Worm (Caenorhabditis elegans) whole organism, dauer: ENCODE data around the gene W02D7.6.

Experiments used
- unc-62 ChIP-seq: sonication (generic microtip); optimal IDR thresholded peaks from 2 replicates; lab custom pipeline; 2017; ENCODE audit warnings: missing biosample characterization, missing genetic modification reagents, missing genetic modification characterization

Gene W02D7.6

ce11 chrV:8304461-8305195 lies 3.3 kb upstream of the W02D7.6 start, which contains the start of gene W02D7.11:
Gene W02D7.11 (minus strand): TSS chrV:8304511.
- no peak for TF ChIP-seq unc-62 (GFP tag; lab: Kevin White, UChicago)

- no peak for TF ChIP-seq unc-62 (GFP tag; lab: Kevin White, UChicago)
Observed at ce11 chrV:8302522-8302921, 1.2 kb upstream of the W02D7.6 start, which contains the start of gene sel-9. Gene sel-9 (minus strand): TSS chrV:8302580.

DNA sequence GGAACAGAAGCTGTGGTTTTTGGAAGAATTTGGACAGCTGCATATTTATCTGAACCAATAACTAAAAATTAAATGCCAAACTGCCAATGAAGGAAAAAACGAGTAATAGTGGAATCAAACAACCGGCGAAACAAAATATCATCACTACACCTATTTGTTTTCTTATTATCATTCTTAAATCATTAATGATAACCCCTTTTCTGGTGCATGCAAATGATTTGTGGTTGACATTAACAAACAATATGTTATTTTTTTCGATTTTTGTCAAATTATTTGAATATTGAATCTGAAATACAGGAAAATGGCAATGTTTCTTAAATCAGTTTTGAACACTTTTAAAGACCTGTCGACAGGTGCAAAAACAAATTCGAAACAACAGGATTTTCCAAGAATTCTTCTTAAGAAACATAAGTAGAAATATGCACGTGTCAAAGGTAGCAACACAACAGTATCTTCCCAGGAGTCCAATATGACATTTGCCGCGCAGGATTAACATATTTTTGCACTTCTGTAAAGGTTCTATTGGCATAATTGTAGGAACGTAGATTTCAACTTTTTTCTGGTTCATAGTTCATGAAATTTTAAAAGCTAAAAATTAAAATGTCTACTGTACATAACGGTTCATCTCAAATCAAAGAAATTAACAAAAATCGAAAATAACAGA lies 2.0 kb downstream of the W02D7.6 start, which contains the start of gene W02D7.5:
W02D7.5 (minus strand) TSS at position 51 of the 664 bp plus-strand sequence.
- TF ChIP-seq unc-62 (GFP tag; lab: Kevin White, UChicago): no peak

DNA sequence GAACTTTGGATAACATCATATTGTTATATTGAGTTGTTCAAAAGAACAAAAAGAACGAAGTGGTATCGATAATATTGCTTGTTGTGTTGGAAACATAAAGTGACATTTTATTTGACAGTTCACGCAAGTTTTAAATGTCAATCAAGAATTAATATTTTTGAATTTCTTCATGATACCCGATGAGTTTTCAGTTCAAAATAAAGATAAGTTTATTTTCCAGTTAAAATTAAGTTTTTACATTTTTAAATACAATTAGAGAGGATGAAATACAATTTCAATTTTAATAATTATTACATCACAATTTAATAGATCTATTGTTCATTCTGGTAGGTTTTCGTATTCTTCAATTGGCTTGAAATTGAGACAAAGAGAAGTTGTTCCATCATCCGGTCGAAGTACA lies 3.8 kb downstream of the W02D7.6 start, which contains the start of gene W02D7.4:
W02D7.4 (minus strand) TSS at position 101 of the 400 bp plus-strand sequence.
- TF ChIP-seq unc-62 (GFP tag; lab: Kevin White, UChicago): no peak

- TF ChIP-seq unc-62 (GFP tag; lab: Kevin White, UChicago): no peak
Observed at ce11 chrV:8295866-8296265, 5.4 kb downstream of the W02D7.6 start, which contains the start of gene smex-1. Gene smex-1 (minus strand): TSS chrV:8295966.

- TF ChIP-seq unc-62 (GFP tag; lab: Kevin White, UChicago): no peak
Observed at ce11 chrV:8291764-8292163, 9.5 kb downstream of the W02D7.6 start, which contains the start of gene srg-33. Gene srg-33 (plus strand): TSS chrV:8292064.

DNA sequence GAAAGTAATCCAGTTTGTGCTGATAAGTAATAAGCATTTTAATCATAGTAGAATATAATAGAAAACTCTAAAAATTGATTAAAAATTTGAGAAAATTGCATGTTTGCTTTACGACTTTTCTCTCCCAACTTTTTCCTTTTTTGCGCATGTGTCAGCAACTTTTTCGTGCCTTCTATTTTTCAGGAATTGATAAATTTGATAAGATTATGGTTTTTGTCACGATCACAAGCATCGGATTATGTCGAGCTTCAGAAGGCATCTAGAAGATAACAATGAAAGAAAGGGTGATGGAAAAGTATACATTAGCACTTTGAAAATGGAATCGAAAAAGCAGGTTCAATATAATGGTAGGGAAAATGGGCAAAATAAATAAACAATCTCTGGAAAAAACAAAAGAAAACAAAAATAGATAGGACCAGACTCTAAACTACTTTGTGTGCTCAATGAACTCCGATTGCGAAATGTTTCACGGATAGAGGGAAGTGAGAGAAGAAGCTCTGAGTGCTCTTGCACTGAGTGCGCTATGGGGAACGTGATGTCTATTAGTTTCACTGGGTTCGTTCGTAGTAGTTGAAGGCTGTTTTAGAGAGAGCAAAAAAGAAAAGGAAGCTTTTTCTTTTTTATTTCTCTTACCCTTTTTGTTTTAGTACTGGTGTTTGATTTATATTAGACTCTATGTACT lies 13.0 kb downstream of the W02D7.6 start:
- TF ChIP-seq unc-62 (GFP tag; lab: Kevin White, UChicago): no peak

- no peak for TF ChIP-seq unc-62 (GFP tag; lab: Kevin White, UChicago)
Observed at ce11 chrV:8285455-8285854, 15.9 kb downstream of the W02D7.6 start.

ce11 chrV:8284800-8285199 lies 16.5 kb downstream of the W02D7.6 start, which contains the start of gene slc-17.5:
Gene slc-17.5 (minus strand): TSS chrV:8284900.
- TF ChIP-seq unc-62 (GFP tag; lab: Kevin White, UChicago): no peak

DNA sequence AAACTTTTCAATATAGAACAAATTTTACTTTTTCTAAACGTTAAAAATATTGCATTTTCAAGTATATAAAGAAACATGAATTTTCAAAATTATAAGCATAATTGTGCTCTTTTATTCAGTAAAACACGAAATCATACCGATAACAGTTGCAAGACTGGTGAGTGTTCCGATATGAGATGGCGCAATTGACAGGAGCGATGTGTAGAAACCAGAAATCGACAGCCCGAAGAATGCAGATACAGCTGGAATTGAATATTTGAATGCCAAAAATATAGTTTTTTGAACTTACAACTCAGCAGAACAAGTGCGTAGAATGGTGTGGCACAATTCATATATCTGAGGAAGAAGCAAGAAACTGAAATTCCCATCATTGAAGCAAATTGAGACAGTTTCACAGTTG lies 18.4 kb downstream of the W02D7.6 start:
- TF ChIP-seq unc-62 (GFP tag; lab: Kevin White, UChicago): no peak

DNA sequence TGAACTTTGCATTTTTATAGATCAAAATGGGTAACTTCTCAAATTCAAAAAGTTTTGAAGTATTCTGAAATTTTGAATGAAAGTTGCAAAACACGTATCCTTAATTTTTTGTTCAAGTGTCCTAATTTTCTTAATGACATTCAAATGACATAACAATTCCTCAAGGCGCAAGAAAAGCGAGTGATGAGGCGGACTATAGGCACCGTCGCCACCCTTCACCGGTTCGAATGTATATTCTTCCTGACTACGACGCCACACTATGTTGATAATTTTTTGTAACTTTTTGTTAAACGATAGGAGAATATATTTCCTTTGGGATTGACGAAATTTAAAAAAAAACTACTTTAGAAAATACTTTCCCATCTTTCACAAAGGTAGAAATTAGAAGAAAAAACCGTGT lies 19.7 kb downstream of the W02D7.6 start:
- TF ChIP-seq unc-62 (GFP tag; lab: Kevin White, UChicago): no peak

DNA sequence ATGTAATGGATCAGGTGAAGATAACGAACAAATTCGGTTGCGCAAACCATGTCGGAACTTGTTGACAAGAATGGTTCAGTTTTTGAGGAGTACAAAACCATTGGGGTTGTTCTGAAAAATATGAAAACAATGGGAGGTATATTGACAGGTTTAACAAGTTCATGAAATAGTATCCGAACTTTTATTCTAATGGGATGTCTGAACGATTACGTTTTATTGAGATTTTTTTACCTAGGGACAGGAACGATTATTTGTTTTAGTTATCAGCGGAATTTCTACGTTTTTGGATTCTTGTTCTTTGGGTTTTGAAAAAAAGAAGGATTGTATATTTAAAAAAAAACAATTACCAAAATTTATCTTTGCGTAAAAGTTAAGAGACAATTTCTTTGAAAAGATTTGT lies 20.5 kb downstream of the W02D7.6 start, which contains the start of gene str-135:
str-135 (minus strand) TSS at position 101 of the 400 bp plus-strand sequence.
- no peak for TF ChIP-seq unc-62 (GFP tag; lab: Kevin White, UChicago)

ce11 chrV:8278830-8279229 lies 22.5 kb downstream of the W02D7.6 start, which contains the start of gene str-136:
Gene str-136 (minus strand): TSS chrV:8278930.
- no peak for TF ChIP-seq unc-62 (GFP tag; lab: Kevin White, UChicago)

- TF ChIP-seq unc-62 (GFP tag; lab: Kevin White, UChicago): no peak
Observed at ce11 chrV:8271995-8272394, 29.3 kb downstream of the W02D7.6 start, which contains the start of gene asp-5. Gene asp-5 (plus strand): TSS chrV:8272385.

- TF ChIP-seq unc-62 (GFP tag; lab: Kevin White, UChicago): no peak
Observed at ce11 chrV:8271395-8271794, 29.9 kb downstream of the W02D7.6 start.
